Worm (Caenorhabditis elegans): ENCODE data around the gene R107.9.

Gene R107.9

ce11 chrIII:9043200-9043599, 5.4 kb downstream of the R107.9 start, which contains the start of gene nac-2:
Gene nac-2, minus strand, starts transcription at chrIII:9043300.
- TF ChIP-seq akir-1 (GFP tag; optimal IDR thresholded peaks at IDR 0.05) (no peak), attf-3 (GFP tag; conservative IDR thresholded peaks at IDR 0.05) (no peak), ztf-28 (GFP tag; IDR thresholded peaks at IDR 0.05) (no peak), F33H1.4 (GFP tag; IDR thresholded peaks at IDR 0.05) (no peak), madf-6 (GFP tag; IDR thresholded peaks at IDR 0.05) (no peak), ceh-79 (tag; optimal IDR thresholded peaks at IDR 0.05) (no peak), ztf-25 (GFP tag; IDR thresholded peaks at IDR 0.05) (no peak), mel-28 (tag; optimal IDR thresholded peaks at IDR 0.05; ENCODE audit: borderline replicate concordance) (no peak), K12H6.12 (tag; optimal IDR thresholded peaks at IDR 0.05) (no peak), snpc-1.1 (tag; optimal IDR thresholded peaks at IDR 0.05; ENCODE audit: insufficient read depth) (no peak), T07F8.4 (tag; optimal IDR thresholded peaks at IDR 0.05) (no peak), mcd-1 (GFP tag; IDR thresholded peaks at IDR 0.05) (no peak)

- TF ChIP-seq zfh-2 (GFP tag; conservative IDR thresholded peaks at IDR 0.05) (no peak), mes-4 (tag; optimal IDR thresholded peaks at IDR 0.05) (no peak), efl-1 (GFP tag; optimal IDR thresholded peaks at IDR 0.05) (no peak), attf-5 (GFP tag; optimal IDR thresholded peaks at IDR 0.05) (peak; percentile 8), nhr-80 (tag; optimal IDR thresholded peaks at IDR 0.05) (peak; percentile 29), xnd-1 (tag; optimal IDR thresholded peaks at IDR 0.05) (no peak), atf-7 (tag; optimal IDR thresholded peaks at IDR 0.05) (no peak)
Measured at ce11 chrIII:9045838-9046237, 8.1 kb downstream of the R107.9 start, which contains the start of gene R107.2. Gene R107.2, minus strand, starts transcription at chrIII:9045938.

- TF ChIP-seq snpc-3.4 (tag; optimal IDR thresholded peaks at IDR 0.05), result no peak
- TF ChIP-seq bed-2 (GFP tag; IDR thresholded peaks at IDR 0.05), result no peak
- TF ChIP-seq dox-1 (GFP tag; IDR thresholded peaks at IDR 0.05), result no peak
- no peak for TF ChIP-seq Y79H2A.3 (GFP tag; conservative IDR thresholded peaks at IDR 0.05)
- TF ChIP-seq F39B2.1 (GFP tag; IDR thresholded peaks at IDR 0.05), result no peak
- no peak for TF ChIP-seq lin-26 (GFP tag; IDR thresholded peaks at IDR 0.05)
- TF ChIP-seq zfh-2 (GFP tag; conservative IDR thresholded peaks at IDR 0.05), result no peak
- TF ChIP-seq lin-35 (GFP tag; optimal IDR thresholded peaks at IDR 0.05), result no peak
- TF ChIP-seq ceh-100 (GFP tag; IDR thresholded peaks at IDR 0.05), result no peak
- TF ChIP-seq ztf-28 (GFP tag; IDR thresholded peaks at IDR 0.05), result no peak
- TF ChIP-seq aptf-2 (GFP tag; conservative IDR thresholded peaks at IDR 0.05), result no peak
Measured at ce11 chrIII:9047260-9047659, 9.5 kb downstream of the R107.9 start.

- TF ChIP-seq C06A6.2 (GFP tag; conservative IDR thresholded peaks at IDR 0.05) (no peak), hsf-1 (GFP tag; IDR thresholded peaks at IDR 0.05) (0 out of 2 replicates have a peak, but pooled peaks have one; percentile 6)
Measured at ce11 chrIII:9050600-9050999, 12.8 kb downstream of the R107.9 start, which contains the start of gene ikke-1. Gene ikke-1, minus strand, starts transcription at chrIII:9050700.

- TF ChIP-seq zfh-2 (GFP tag; conservative IDR thresholded peaks at IDR 0.05) (no peak), tbp1 (GFP tag; optimal IDR thresholded peaks at IDR 0.05) (peak; percentile 65), lir-1 (GFP tag; conservative IDR thresholded peaks at IDR 0.05) (peak; percentile 44), egl-44 (GFP tag; IDR thresholded peaks at IDR 0.05) (peak; percentile 45; the same call in 1 of the 2 replicates), madf-6 (GFP tag; IDR thresholded peaks at IDR 0.05) (peak; percentile 43; the same call in 1 of the 2 replicates), lin-35 (GFP tag; optimal IDR thresholded peaks at IDR 0.05) (peak in 1 of 3 experiments; percentile 15), ZK185.1 (tag; optimal IDR thresholded peaks at IDR 0.05; ENCODE audit: poor library complexity, severe bottlenecking) (no peak), ceh-100 (GFP tag; IDR thresholded peaks at IDR 0.05) (no peak; the same call in 1 of the 2 replicates), ceh-91 (GFP tag; IDR thresholded peaks at IDR 0.05) (no peak), ekl-4 (GFP tag; IDR thresholded peaks at IDR 0.05) (peak; percentile 59; the same call in 1 of the 2 replicates), egrh-3 (GFP tag; IDR thresholded peaks at IDR 0.05) (no peak), ztf-3 (GFP tag; optimal IDR thresholded peaks at IDR 0.05) (no peak), ceh-79 (tag; optimal IDR thresholded peaks at IDR 0.05) (no peak), ztf-26 (tag; optimal IDR thresholded peaks at IDR 0.05) (peak; percentile 87), madf-8 (GFP tag; conservative IDR thresholded peaks at IDR 0.05) (no peak), cebp-1 (GFP tag; IDR thresholded peaks at IDR 0.05) (peak; percentile 98), cebp-1 (tag; optimal IDR thresholded peaks at IDR 0.05) (peak; percentile 98)
Measured at ce11 chrIII:9051119-9051597, 13.4 kb downstream of the R107.9 start.
